Worm (Caenorhabditis elegans) whole organism, dauer: ENCODE measurements around the gene C53C7.3.

Experiments
- unc-62 ChIP-seq: sonication (generic microtip); optimal IDR thresholded peaks from 2 replicates; lab custom pipeline; 2017; ENCODE audit warnings: missing biosample characterization, missing genetic modification reagents, missing genetic modification characterization

C53C7.3 gene

DNA sequence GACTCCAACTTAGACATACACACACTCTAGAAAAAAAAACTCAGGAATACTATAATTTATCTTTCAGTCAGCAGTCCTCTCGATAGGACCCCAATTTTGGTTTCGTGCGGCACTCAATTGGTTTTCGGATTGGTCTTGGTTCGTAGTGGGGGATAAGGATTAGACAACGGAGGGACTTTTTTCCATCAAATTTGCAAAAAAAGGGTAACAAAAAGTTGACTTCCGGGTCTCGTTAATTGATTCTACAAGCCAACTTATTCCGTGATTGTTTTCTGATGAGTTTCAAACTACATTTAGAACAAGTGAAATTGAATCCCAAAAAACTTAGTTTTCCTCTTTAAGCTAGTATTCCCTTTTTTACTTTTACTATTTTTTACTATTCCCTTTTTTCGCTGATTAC is 14.0 kb upstream of the C53C7.3 start:
- no peak for TF ChIP-seq unc-62

DNA sequence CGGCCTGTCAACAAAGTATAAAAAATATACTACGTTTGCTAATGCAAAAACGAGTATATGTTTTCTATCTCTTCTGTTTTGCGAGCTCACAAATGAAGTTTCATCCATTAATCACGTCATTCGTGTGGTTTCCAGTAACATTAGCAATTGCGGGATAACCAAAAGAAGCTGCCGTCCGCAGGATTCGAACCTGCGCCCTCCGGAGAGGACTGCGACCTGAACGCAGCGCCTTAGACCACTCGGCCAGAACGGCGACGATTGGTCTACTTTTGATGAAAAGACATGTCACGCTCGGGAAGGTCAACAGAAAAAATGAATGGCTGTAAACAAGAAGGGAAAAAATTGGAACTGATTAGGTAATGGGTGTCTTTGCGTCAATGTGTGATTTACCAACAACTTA is 9.6 kb upstream of the C53C7.3 start:
- TF ChIP-seq unc-62 = no peak

DNA sequence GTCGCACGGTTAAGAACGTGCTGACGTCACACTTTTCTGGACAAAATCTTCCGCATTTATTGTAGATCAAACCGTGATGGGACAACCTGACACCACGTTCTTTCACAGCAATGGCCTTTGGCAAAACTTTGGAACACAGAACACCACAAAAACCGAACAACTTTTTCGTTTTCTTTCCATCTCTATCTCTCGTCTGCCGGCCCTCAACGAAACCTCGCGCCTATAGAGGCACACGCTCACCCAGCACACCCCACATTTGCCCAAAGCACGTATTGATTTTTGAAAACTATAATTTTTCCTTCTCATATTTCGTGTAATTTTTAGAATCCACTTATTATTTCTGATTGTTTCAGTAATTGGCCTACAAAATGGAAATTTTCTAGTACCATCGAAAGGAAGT is 6.5 kb upstream of the C53C7.3 start:
- TF ChIP-seq unc-62 = no peak

DNA sequence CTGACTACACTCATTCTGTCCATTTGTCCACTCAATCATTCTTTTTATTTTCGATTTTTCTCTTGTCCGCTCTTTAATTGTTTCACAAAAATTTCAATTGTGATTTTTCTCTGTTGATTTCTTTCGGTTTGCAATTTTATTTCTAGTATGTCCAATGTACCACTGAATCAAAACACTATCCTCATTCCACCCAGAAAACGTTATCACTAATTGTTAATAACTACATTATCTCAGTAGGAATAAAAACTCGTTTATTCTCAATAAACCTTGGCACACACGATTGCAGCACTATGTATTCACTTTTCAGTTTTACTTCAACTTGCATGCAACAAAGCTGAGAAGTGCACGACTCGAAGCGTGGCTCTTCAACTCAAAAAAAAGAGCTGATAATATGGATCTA is 3.0 kb downstream of the C53C7.3 start, which contains the start of gene K03A11.1:
Gene K03A11.1 (plus strand): TSS at position 301 of the 400 bp plus-strand sequence.
- TF ChIP-seq unc-62 = no peak

DNA sequence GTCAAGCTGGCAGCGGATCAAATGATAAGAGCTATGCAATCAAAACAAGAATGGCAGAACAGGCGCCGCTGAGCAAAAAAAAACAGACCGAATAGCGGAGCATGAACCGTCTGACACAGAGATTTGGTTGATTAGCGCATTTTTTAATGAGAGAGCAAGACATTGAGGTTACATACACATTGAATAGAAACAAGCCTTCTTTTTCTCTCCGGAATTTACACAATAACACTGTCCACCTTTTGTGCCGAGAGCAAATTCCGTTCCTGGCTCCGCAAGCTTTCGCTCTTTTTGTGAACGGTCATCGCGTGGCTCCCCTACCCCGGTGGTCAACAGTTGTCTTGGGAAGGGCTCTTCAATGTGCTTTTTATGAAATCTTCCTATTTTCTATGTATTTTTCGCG is 7.2 kb downstream of the C53C7.3 start, which contains the start of gene K03A11.6:
Gene K03A11.6 (plus strand): TSS at position 301 of the 400 bp plus-strand sequence.
- no peak for TF ChIP-seq unc-62

DNA sequence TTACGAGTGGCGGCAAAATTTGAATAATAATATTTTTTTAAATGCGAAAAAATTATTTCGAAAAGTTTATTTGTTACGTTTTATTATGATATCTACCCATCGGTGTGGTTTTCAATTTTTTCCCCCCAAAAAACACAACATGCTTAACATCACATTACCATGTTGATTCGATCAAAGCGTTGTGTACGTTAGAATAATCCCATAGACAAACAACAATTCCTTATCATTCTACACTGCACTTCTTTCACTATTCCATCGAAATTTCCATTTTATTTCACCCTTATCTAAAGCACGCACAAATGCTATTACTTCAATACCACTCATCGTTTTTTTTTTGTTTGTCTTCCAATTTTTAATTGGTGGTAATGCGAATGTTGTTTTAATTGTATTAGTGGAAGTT is 11.6 kb downstream of the C53C7.3 start:
- TF ChIP-seq unc-62 = no peak

DNA sequence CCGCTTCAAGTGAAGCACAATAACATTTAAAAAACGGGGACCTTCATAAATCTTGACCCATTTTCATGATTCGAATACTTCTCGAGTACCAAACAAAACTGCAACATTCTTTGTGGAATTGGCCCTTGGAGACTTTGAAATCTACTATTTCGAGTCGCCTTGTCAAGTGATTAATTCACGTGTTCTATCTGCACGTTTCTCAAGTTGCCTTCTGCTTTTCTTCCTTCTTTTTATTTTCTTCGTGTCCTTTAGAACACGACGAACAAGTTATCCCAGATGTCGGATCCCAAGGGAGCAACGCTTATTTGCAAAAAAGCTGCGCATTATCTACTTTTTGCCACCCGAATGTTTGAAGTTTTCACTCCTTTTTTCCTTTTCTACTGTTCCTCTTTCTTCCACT is 13.0 kb downstream of the C53C7.3 start:
- TF ChIP-seq unc-62 = no peak

DNA sequence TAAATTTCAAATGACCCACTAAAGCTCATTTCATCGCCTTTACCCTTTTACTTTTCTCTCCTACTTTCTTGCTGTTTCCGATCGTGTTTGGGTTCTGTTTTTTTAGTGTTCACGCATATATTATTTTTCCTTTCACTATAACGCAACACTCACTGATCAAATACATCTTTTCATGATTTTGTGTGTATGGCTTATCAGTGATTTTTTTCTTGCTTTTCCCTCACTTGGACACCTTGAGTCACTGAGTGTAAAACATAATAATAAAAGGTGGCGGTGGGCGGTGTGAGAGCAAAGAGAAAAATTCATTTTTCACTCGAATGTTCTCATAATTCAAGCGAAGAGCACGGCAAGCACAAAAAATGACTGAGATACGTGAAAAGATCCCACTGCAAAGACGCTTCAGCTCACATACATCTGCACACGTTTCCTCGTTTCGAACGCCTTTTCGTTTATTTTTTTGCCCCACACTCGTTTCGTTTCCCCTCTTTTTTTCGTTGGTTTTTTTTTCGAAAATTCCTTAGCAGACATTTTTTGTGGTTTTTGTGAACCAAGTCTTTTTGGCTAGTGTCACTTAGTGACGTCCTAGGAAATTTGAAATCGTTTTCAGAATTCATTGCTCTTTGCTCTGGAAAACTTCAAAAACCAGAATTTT is 14.7 kb downstream of the C53C7.3 start, which contains the start of gene K03A11.5:
Gene K03A11.5 (plus strand): TSS at position 602 of the 652 bp plus-strand sequence.
- TF ChIP-seq unc-62 = no peak

DNA sequence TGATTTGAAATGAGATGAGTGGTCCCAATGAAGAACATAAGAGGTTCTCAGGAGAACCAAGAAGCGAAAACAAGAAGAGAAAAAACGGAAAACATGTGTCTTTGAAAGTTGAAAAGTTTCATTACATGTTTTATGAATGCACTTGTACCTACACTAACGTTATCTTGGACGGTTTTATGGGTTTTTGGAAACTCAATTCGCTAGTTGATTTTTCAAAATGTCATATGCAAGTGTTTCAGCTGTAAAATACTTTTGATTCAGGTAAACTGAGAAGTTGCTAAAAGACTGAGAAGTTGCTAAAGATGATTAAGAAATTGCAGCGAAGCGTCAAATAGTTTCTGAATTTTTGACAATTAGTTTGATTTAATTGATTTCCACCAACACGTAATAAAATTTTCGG is 22.8 kb downstream of the C53C7.3 start, which contains the start of gene cpx-2:
Gene cpx-2 (minus strand): TSS at position 101 of the 400 bp plus-strand sequence.
- no peak for TF ChIP-seq unc-62

DNA sequence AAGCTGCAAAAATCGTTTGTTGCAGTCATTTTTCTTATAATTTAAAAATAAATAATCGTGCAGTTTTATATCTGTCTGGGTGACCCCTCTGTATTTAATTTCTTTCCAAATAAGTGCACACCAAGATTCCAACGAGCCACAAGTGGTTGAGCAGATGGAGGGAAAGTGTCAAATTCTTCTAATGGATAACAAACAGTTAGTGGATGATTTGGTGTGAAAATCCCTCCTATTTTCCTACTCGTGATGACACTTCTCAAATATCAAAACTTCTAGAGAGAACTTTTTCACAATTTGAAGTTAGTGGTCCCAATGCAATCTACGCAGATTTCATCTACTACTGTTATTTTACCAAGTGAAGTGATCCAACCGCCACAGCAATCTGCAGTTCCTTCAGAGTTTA is 26.0 kb downstream of the C53C7.3 start, which contains the start of gene ceh-28:
Gene ceh-28 (plus strand): TSS at position 301 of the 400 bp plus-strand sequence.
- TF ChIP-seq unc-62 = no peak

DNA sequence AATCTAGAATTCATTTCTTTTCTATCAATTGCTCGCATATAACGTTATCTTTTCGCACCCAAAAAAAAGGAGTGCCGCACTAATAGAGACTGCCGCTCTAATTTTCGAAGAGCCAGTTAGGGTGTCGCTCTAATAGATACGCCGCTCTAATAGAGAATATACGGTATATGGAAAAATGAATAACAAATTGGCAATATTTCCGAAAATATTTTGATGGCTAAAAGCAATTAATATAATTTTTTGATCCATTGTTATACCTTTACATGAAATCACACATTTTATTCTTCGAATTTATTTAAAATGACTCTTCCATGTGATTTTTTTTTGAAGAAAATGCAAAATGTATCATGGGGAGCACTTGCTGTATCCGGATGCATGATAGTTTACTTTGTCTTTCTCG is 29.5 kb downstream of the C53C7.3 start, which contains the start of gene K03A11.4:
Gene K03A11.4 (plus strand): TSS at position 301 of the 400 bp plus-strand sequence.
- no peak for TF ChIP-seq unc-62

DNA sequence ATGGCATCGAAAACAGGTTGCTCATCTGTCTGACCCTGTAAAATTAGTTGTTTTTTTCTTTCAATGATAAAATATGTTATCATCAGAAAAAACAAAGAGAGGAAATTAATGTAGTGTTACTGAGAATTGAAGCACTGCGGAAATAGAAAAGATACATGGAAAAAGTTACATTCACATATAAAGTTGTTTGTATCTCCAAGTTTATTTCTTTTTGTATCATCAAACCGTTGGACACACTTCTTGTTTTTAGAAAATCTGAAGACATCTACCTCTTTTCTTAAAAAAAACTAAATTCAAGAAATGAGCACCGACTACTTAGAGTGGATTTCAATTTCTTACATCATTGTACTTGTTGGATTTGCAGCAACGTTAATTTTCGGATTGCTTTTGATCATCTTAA is 34.0 kb downstream of the C53C7.3 start, which contains the start of gene str-10:
Gene str-10 (plus strand): TSS at position 301 of the 400 bp plus-strand sequence.
- no peak for TF ChIP-seq unc-62

DNA sequence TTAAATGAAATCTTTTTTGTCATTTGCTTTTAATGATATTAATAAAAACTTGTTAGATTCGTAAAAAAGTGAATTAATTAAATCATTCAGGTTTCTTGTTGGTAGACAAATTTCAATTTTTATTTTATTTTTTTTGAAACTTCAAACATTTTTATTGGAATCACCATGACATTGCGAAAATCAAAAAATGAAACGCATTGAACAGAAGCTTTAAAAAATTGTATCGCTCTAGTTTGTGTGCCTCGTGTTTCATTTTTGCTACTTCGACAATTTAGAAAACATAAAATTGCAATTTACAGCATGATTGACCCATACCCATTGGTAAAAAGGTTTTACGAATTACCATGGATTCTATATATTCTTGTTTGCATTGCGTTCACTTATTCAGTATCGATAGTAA is 35.9 kb downstream of the C53C7.3 start, which contains the start of gene R03G8.1:
Gene R03G8.1 (plus strand): TSS at position 301 of the 400 bp plus-strand sequence.
- no peak for TF ChIP-seq unc-62

DNA sequence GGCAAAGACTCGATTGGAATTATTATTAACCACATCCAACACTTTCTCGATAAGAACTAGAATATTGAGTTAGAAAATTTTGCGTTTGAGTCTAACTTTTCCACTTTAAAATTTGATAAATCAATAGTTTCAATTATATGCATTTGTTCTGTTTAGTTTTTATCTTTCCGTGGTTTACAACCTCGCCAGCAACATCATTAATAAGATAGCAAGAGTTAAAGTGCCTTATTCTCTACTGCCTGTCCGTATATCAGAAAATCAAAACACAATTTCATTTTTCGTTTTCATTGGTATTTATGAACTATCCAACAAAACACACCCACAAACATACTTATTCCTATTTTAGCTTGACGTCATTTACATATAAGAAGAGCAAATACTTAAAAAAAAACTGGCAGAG is 40.2 kb downstream of the C53C7.3 start:
- TF ChIP-seq unc-62 = no peak

DNA sequence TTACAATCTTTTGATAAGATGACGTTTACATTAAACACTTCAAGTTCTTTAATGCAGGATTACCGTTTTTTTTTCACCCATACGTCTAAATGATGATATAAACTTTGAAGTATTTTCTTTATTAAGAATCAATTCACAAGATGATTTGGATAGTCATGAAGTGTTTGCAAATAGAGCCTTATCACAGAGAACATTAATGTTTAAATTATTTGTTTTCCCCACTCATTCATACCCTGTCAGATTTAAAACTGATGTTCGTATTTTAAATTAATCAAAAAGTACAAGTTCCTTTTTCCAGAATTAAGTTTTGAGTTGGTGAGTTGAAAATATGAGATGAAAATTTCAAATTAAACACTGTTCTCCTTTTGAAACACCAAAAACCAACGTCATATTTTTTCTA is 42.3 kb downstream of the C53C7.3 start, which contains the start of gene R03G8.3:
Gene R03G8.3 (plus strand): TSS at position 301 of the 400 bp plus-strand sequence.
- TF ChIP-seq unc-62 = no peak

DNA sequence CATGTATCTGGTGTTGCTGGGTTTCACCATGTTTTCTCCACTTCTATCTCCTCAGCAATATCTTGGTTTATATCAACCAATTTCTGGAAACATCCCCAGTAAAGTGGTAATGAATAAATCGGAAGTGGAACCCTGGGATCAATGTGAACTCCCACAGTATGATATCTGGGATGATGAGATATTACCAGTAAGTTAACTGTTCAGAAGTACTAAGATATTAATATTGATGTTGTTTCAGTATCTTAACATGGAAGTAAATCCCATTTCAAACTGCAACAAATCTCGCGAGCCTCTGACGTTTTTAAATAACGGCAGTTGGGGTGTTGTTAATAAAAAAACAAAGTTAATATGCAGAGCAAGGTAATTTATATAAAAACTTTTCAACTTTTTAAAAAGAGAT is 42.8 kb downstream of the C53C7.3 start:
- TF ChIP-seq unc-62 = no peak

DNA sequence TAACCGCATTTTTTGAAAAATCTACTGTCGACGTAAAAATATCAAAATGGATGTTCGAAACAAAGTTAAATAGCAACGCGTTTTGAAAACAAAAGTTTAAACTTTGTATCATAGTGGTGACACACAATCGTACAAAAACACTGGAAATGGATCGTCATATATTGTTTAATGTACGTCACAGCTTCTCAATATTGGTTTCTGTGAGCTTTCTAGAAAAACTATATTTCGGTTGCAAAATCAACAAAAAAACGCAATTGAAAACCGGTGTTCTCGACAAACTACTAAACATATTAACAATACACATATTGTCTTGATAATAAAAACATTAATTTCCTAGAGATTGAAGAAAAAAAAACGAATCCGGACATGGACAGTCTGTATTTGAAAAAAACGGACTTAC is 52.1 kb downstream of the C53C7.3 start, which contains the start of gene R03G8.6:
Gene R03G8.6 (minus strand): TSS at position 101 of the 400 bp plus-strand sequence.
- no peak for TF ChIP-seq unc-62
